Worm (Caenorhabditis elegans): ENCODE results near the gene idpa-3.

idpa-3 gene

DNA sequence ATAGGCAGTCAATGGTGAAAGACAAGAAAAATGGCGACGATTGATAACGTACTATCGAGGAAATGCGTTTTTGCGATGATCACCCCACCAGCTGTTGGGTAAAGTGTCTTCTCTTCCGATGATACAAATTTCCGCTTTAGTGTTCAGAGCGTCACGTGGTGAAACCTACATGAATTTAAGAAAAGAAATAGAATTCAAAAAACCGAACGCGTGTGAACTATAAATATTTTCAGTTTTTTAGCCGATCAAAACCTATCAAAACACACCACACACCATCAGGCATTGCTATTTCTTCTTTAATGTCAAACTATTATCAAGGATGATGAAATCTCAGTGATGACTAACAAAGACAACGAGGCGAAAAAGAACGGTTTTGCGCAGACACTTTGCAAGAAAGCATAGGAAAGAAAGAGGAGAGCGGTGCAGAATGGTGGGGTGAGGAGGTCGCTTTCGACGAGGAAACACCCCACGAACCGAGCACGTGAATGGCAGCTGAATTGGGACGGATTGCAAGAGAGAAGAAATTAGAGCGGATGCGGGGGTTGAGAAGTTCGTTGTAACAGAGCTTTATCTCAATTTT is 4.1 kb upstream of the idpa-3 start (continued):
- TF ChIP-seq nhr-19 (GFP tag; conservative IDR thresholded peaks at IDR 0.05) (peak; percentile 56), snu-23 (GFP tag; optimal IDR thresholded peaks at IDR 0.05) (peak; percentile 43), nhr-77 (tag; optimal IDR thresholded peaks at IDR 0.05) (peak; percentile 44), mep-1 (tag; optimal IDR thresholded peaks at IDR 0.05) (peak; percentile 28), jun-1 (tag; optimal IDR thresholded peaks at IDR 0.05) (peak; percentile 31), alr-1 (tag; optimal IDR thresholded peaks at IDR 0.05; ENCODE audit: borderline replicate concordance) (no peak), dsc-1 (tag; optimal IDR thresholded peaks at IDR 0.05) (peak; percentile 29), efl-3 (GFP tag; optimal IDR thresholded peaks at IDR 0.05) (no peak), lin-14 (GFP tag; optimal IDR thresholded peaks at IDR 0.05) (peak; percentile 84)

DNA sequence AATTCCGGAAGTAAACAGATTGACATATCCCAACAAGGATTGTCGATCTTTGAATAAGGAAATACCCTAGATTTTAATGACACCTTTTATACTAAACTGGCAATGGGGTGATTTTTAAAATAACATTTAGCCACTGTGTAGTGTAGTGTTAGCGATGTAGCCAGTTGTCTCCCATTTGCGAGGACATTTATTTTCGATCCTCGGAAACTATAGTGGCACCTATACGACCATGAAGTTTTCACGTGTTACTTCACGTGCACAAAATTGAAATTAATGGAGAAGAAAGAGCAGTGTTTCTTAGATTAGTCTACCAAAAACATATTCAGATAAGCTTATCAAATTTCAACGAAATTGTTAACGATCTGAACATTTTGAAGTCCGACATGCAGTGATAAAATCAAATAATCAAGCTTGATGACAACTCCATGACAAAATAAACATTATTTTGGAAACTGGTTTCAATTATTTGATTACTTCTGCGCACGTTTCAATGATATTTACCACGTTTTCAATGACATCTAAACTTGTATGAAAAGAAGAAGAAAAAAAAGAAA is 2.9 kb upstream of the idpa-3 start, which contains the start of gene R07E3.4:
TSS of gene R07E3.4 (minus strand) at position 51 of the 554 bp plus-strand sequence.
- TF ChIP-seq nhr-84 (tag; optimal IDR thresholded peaks at IDR 0.05) (no peak), unc-130 (tag; optimal IDR thresholded peaks at IDR 0.05) (peak; percentile 16), ztf-11 (tag; optimal IDR thresholded peaks at IDR 0.05) (no peak), dpl-1 (GFP tag; optimal IDR thresholded peaks at IDR 0.05) (no peak), sox-4 (tag; optimal IDR thresholded peaks at IDR 0.05) (no peak), ama-1 (optimal IDR thresholded peaks at IDR 0.05) (no peak), alr-1 (tag; optimal IDR thresholded peaks at IDR 0.05; ENCODE audit: borderline replicate concordance) (no peak), C16A3.4 (tag; optimal IDR thresholded peaks at IDR 0.05) (no peak), ceh-63 (GFP tag; optimal IDR thresholded peaks at IDR 0.05) (no peak), efl-3 (GFP tag; optimal IDR thresholded peaks at IDR 0.05) (no peak), ztf-4 (tag; optimal IDR thresholded peaks at IDR 0.05) (no peak), hpl-2 (GFP tag; optimal IDR thresholded peaks at IDR 0.05) (no peak), aly-2 (tag; optimal IDR thresholded peaks at IDR 0.05) (no peak), lin-14 (GFP tag; optimal IDR thresholded peaks at IDR 0.05) (peak; percentile 75), fkh-10 (GFP tag; optimal IDR thresholded peaks at IDR 0.05) (no peak), hlh-4 (tag; optimal IDR thresholded peaks at IDR 0.05) (no peak), ets-5 (GFP tag; IDR thresholded peaks at IDR 0.05) (no peak), hlh-17 (GFP tag; optimal IDR thresholded peaks at IDR 0.05; ENCODE audit: borderline replicate concordance) (no peak), lin-15B (tag; optimal IDR thresholded peaks at IDR 0.05) (no peak), nhr-47 (tag; optimal IDR thresholded peaks at IDR 0.05) (no peak), elt-2 (tag; optimal IDR thresholded peaks at IDR 0.05) (peak; percentile 79), fos-1 (tag; optimal IDR thresholded peaks at IDR 0.05) (no peak), sup-37 (GFP tag; optimal IDR thresholded peaks at IDR 0.05) (no peak), blmp-1 (tag; optimal IDR thresholded peaks at IDR 0.05) (peak; percentile 25), elt-3 (tag; optimal IDR thresholded peaks at IDR 0.05) (peak in 1 of 6 experiments; percentile 28), aha-1 (tag; optimal IDR thresholded peaks at IDR 0.05) (no peak), ceh-82 (tag; optimal IDR thresholded peaks at IDR 0.05) (no peak), ceh-90 (tag; optimal IDR thresholded peaks at IDR 0.05) (no peak), mab-9 (GFP tag; IDR thresholded peaks at IDR 0.05) (no peak), nhr-76 (tag; optimal IDR thresholded peaks at IDR 0.05) (no peak), nhr-28 (tag; optimal IDR thresholded peaks at IDR 0.05) (no peak), egl-27 (tag; optimal IDR thresholded peaks at IDR 0.05) (peak in 1 of 2 experiments; percentile 17), ceh-88 (GFP tag; IDR thresholded peaks at IDR 0.05) (no peak), nhr-12 (tag; optimal IDR thresholded peaks at IDR 0.05) (no peak), lin-39 (tag; optimal IDR thresholded peaks at IDR 0.05) (no peak), lsy-2 (tag; optimal IDR thresholded peaks at IDR 0.05) (peak in 1 of 2 experiments; percentile 1), efl-1 (optimal IDR thresholded peaks at IDR 0.05) (no peak), efl-1 (GFP tag; optimal IDR thresholded peaks at IDR 0.05 in 1 of 2) (no peak), unc-62 (GFP tag; optimal IDR thresholded peaks at IDR 0.05) (no peak), unc-86 (tag; optimal IDR thresholded peaks at IDR 0.05) (no peak), xbp-1 (tag; optimal IDR thresholded peaks at IDR 0.05) (peak; percentile 4), rnt-1 (tag; optimal IDR thresholded peaks at IDR 0.05) (peak; percentile 65), unc-98 (GFP tag; IDR thresholded peaks at IDR 0.05) (no peak), tlp-1 (tag; optimal IDR thresholded peaks at IDR 0.05) (no peak), pag-3 (tag; optimal IDR thresholded peaks at IDR 0.05; ENCODE audit: borderline replicate concordance, insufficient read depth) (no peak)
